Worm (Caenorhabditis elegans) whole organism, young adult: Measurements from ENCODE around the gene sec-5.

Experiments
- B0261.1 ChIP-seq: sonication (generic microtip); optimal IDR thresholded peaks from 2 replicates; lab custom pipeline; 2016; ENCODE audit warnings: mild to moderate bottlenecking, missing genetic modification characterization, moderate library complexity, missing compliant biosample characterization
- B0336.3 ChIP-seq: fragments of 200-800 bp; sonication (Bioruptor generic); IDR thresholded peaks from 2 replicates; pipeline ENCODE4 v1.3.6; 2022; ENCODE audit warnings: missing genetic modification characterization, missing compliant biosample characterization
- C17E4.6 ChIP-seq: fragments of 200-800 bp; sonication (Bioruptor generic); IDR thresholded peaks from 2 replicates; pipeline ENCODE4 v1.3.6; 2022; ENCODE audit warnings: missing genetic modification reagents, missing genetic modification characterization, missing compliant biosample characterization
- D2030.7 ChIP-seq: fragments of 200-800 bp; sonication (Bioruptor generic); IDR thresholded peaks from 2 replicates; pipeline ENCODE4 v1.3.6; 2022; ENCODE audit warnings: missing genetic modification reagents, missing genetic modification characterization, missing compliant biosample characterization
- F10E7.11 ChIP-seq: sonication (generic microtip); optimal IDR thresholded peaks from 2 replicates; lab custom pipeline; 2017; ENCODE audit warnings: mild to moderate bottlenecking, missing genetic modification characterization, moderate library complexity, missing compliant biosample characterization
- F22D6.2 ChIP-seq: sonication (generic microtip); optimal IDR thresholded peaks from 2 replicates; lab custom pipeline; 2016; ENCODE audit warnings: mild to moderate bottlenecking, missing genetic modification characterization, missing compliant biosample characterization
- F33H1.4 ChIP-seq: fragments of 200-800 bp; sonication (Bioruptor generic); IDR thresholded peaks from 2 replicates; pipeline ENCODE4 v1.3.6; 2022; ENCODE audit warnings: missing genetic modification reagents, missing genetic modification characterization, missing compliant biosample characterization
- F37B4.10 ChIP-seq: fragments of 200-800 bp; sonication (Bioruptor generic); IDR thresholded peaks from 2 replicates; pipeline ENCODE4 v1.3.6; 2022; ENCODE audit warnings: missing genetic modification characterization, missing compliant biosample characterization
- F39B2.1 ChIP-seq: fragments of 200-800 bp; sonication (Bioruptor generic); IDR thresholded peaks from 2 replicates; pipeline ENCODE4 v1.3.6; 2022; ENCODE audit warnings: missing genetic modification reagents, missing genetic modification characterization, missing compliant biosample characterization
- F49E8.2 ChIP-seq: sonication (generic microtip); optimal IDR thresholded peaks from 3 replicates; lab custom pipeline; 2017; ENCODE audit warnings: missing genetic modification characterization, mild to moderate bottlenecking, missing compliant biosample characterization, antibody characterized with exemption, moderate library complexity; ENCODE audit not compliant: insufficient read depth
- F57A8.1 ChIP-seq: fragments of 200-800 bp; sonication (Bioruptor generic); optimal IDR thresholded peaks from 2 replicates; lab custom pipeline; 2018; ENCODE audit warnings: mild to moderate bottlenecking, missing genetic modification characterization, moderate library complexity, missing compliant biosample characterization
- K11D2.4 ChIP-seq: fragments of 200-800 bp; sonication (Bioruptor generic); IDR thresholded peaks from 2 replicates; pipeline ENCODE4 v1.3.6; 2022; ENCODE audit warnings: missing genetic modification reagents, missing genetic modification characterization, missing compliant biosample characterization
- T07F8.4 ChIP-seq: sonication (generic microtip); optimal IDR thresholded peaks from 2 replicates; lab custom pipeline; 2016; ENCODE audit warnings: mild to moderate bottlenecking, missing genetic modification characterization, moderate library complexity, missing compliant biosample characterization
- akir-1 ChIP-seq: fragments of 200-800 bp; sonication (Bioruptor generic); optimal IDR thresholded peaks from 2 replicates; lab custom pipeline; 2018; ENCODE audit warnings: mild to moderate bottlenecking, missing genetic modification characterization, moderate library complexity, missing compliant biosample characterization
- aptf-3 ChIP-seq: fragments of 200-800 bp; sonication (Bioruptor generic); IDR thresholded peaks from 2 replicates; pipeline ENCODE4 v1.3.6; 2022; ENCODE audit warnings: missing genetic modification characterization, missing compliant biosample characterization
- cebp-1 ChIP-seq, 2 experiments: fragments of 200-800 bp in 1 of 2; sonication (Bioruptor generic) in 1 of 2; sonication (generic microtip) in 1 of 2; IDR thresholded peaks in 1 of 2; optimal IDR thresholded peaks in 1 of 2; 2 replicates each; pipeline versions ENCODE4 v1.3.6 to Lab custom; 2017 to 2022; ENCODE audit warnings: missing compliant biosample characterization in 2 of 2, missing genetic modification characterization in 2 of 2, mild to moderate bottlenecking in 1 of 2, missing genetic modification reagents in 1 of 2, moderate library complexity in 1 of 2
- ceh-58 ChIP-seq: fragments of 200-800 bp; sonication (Bioruptor generic); IDR thresholded peaks from 2 replicates; pipeline ENCODE4 v1.3.6; 2022; ENCODE audit warnings: missing genetic modification characterization, missing compliant biosample characterization
- die-1 ChIP-seq: sonication (generic microtip); optimal IDR thresholded peaks from 2 replicates; lab custom pipeline; 2016; ENCODE audit warnings: missing genotype, mild to moderate bottlenecking, missing genetic modification characterization, missing compliant biosample characterization
- ets-4 ChIP-seq: fragments of 200-800 bp; sonication (Bioruptor generic); optimal IDR thresholded peaks from 2 replicates; lab custom pipeline; 2018; ENCODE audit warnings: mild to moderate bottlenecking, missing genetic modification characterization, missing compliant biosample characterization
- hlh-12 ChIP-seq: sonication (generic microtip); optimal IDR thresholded peaks from 2 replicates; lab custom pipeline; 2016; ENCODE audit warnings: missing genetic modification characterization, missing compliant biosample characterization
- lag-1 ChIP-seq: fragments of 200-800 bp; sonication (Bioruptor generic); IDR thresholded peaks from 2 replicates; pipeline ENCODE4 v1.3.6; 2022; ENCODE audit warnings: missing genetic modification reagents, missing genetic modification characterization, missing compliant biosample characterization
- lin-26 ChIP-seq: fragments of 200-800 bp; sonication (Bioruptor generic); IDR thresholded peaks from 2 replicates; pipeline ENCODE4 v1.3.6; 2022; ENCODE audit warnings: missing genetic modification reagents, missing genetic modification characterization, missing compliant biosample characterization
- lin-35 ChIP-seq, 3 experiments: fragments of 150-350 bp in 2 of 3; sonication (generic microtip) in 1 of 3; optimal IDR thresholded peaks; 2 replicates each; lab custom pipeline; 2014 to 2018; ENCODE audit warnings: missing biosample characterization in 3 of 3, missing genetic modification characterization in 3 of 3, missing genetic modification reagents in 3 of 3
- lin-54 ChIP-seq: fragments of 200-800 bp; sonication (Bioruptor generic); optimal IDR thresholded peaks from 2 replicates; lab custom pipeline; 2018; ENCODE audit warnings: mild to moderate bottlenecking, missing genetic modification characterization, missing compliant biosample characterization
- lir-1 ChIP-seq: fragments of 200-800 bp; sonication (Bioruptor generic); conservative IDR thresholded peaks from 2 replicates; pipeline ENCODE4 v1.3.6; 2022; ENCODE audit warnings: missing genetic modification reagents, missing genetic modification characterization, missing compliant biosample characterization
- madf-3 ChIP-seq: fragments of 200-800 bp; sonication (Bioruptor generic); IDR thresholded peaks from 2 replicates; pipeline ENCODE4 v1.3.6; 2022; ENCODE audit warnings: missing genetic modification reagents, missing genetic modification characterization, missing compliant biosample characterization
- madf-8 ChIP-seq: fragments of 200-800 bp; sonication (Bioruptor generic); conservative IDR thresholded peaks from 2 replicates; pipeline ENCODE4 v1.3.6; 2022; ENCODE audit warnings: missing genetic modification reagents, missing genetic modification characterization, missing compliant biosample characterization
- mel-28 ChIP-seq: sonication (generic microtip); optimal IDR thresholded peaks from 2 replicates; lab custom pipeline; 2016; ENCODE audit warnings: borderline replicate concordance, mild to moderate bottlenecking, missing genetic modification characterization, missing compliant biosample characterization
- nhr-120 ChIP-seq: fragments of 200-800 bp; sonication (Bioruptor generic); IDR thresholded peaks from 2 replicates; pipeline ENCODE4 v1.3.6; 2022; ENCODE audit warnings: missing genetic modification characterization, missing compliant biosample characterization
- nhr-27 ChIP-seq: fragments of 200-800 bp; sonication (Bioruptor generic); optimal IDR thresholded peaks from 2 replicates; lab custom pipeline; 2018; ENCODE audit warnings: mild to moderate bottlenecking, missing genetic modification characterization, moderate library complexity, missing compliant biosample characterization
- rcor-1 ChIP-seq: fragments of 200-800 bp; sonication (Bioruptor generic); IDR thresholded peaks from 2 replicates; pipeline ENCODE4 v1.3.6; 2022; ENCODE audit warnings: missing genetic modification reagents, missing genetic modification characterization, missing compliant biosample characterization
- rpc-1 ChIP-seq, 2 experiments: fragments of 150-350 bp in 1 of 2; sonication (generic microtip) in 1 of 2; optimal IDR thresholded peaks; 2 replicates each; lab custom pipeline; 2014 to 2018; ENCODE audit warnings: missing biosample characterization in 1 of 2, missing genetic modification characterization in 1 of 2, missing genetic modification reagents in 1 of 2, missing genotype in 1 of 2
- snpc-1.3 ChIP-seq: sonication (generic microtip); optimal IDR thresholded peaks from 2 replicates; lab custom pipeline; 2017; ENCODE audit warnings: missing genetic modification characterization, mild to moderate bottlenecking, missing compliant biosample characterization, antibody characterized with exemption, moderate library complexity, missing genotype, missing genetic modification reagents; ENCODE audit not compliant: insufficient read depth
- sptf-2 ChIP-seq: fragments of 200-800 bp; sonication (Bioruptor generic); optimal IDR thresholded peaks from 2 replicates; lab custom pipeline; 2018; ENCODE audit warnings: mild to moderate bottlenecking, missing genetic modification characterization, missing compliant biosample characterization
- unc-62 ChIP-seq: fragments of 150-350 bp; optimal IDR thresholded peaks from 2 replicates; lab custom pipeline; 2014; ENCODE audit warnings: missing biosample characterization, missing genetic modification reagents, missing genetic modification characterization
- zim-3 ChIP-seq: sonication (generic microtip); optimal IDR thresholded peaks from 2 replicates; lab custom pipeline; 2017; ENCODE audit warnings: mild to moderate bottlenecking, missing genetic modification characterization, moderate library complexity, missing compliant biosample characterization
- ztf-22 ChIP-seq: fragments of 200-800 bp; sonication (Bioruptor generic); optimal IDR thresholded peaks from 2 replicates; lab custom pipeline; 2018; ENCODE audit warnings: mild to moderate bottlenecking, missing genetic modification characterization, moderate library complexity, missing compliant biosample characterization
- ztf-3 ChIP-seq: fragments of 200-800 bp; sonication (Bioruptor generic); optimal IDR thresholded peaks from 2 replicates; lab custom pipeline; 2018; ENCODE audit warnings: mild to moderate bottlenecking, missing genetic modification characterization, missing compliant biosample characterization

The sec-5 gene

DNA sequence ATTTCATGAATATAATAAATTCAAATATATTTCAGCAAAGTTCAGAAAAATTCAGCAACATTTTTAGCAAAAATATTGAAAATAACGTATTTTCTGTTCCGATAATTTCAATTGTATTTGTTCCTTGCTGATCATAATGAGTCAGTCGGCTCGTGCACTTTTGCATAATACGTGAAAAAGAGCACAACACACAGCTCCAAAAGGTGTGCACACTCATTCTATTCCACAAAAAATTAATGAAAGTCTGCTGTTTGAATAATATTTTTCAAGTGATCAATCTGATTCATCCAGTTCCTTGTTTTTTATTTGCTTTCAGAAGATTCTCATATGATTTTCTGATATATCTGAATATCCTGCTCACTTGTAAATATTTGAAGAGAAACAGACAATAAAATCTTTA is 22.6 kb downstream of the sec-5 start:
- no peak for TF ChIP-seq nhr-27 (tag; lab: Kevin White, UChicago)
- no peak for TF ChIP-seq lir-1
- TF ChIP-seq hlh-12 (tag; lab: Kevin White, UChicago): no peak
- TF ChIP-seq nhr-120 (GFP tag; lab: Robert Waterston, UW): no peak
- no peak for TF ChIP-seq lin-35 (GFP tag; optimal IDR thresholded peaks at IDR 0.05; lab: Kevin White, UChicago)

DNA sequence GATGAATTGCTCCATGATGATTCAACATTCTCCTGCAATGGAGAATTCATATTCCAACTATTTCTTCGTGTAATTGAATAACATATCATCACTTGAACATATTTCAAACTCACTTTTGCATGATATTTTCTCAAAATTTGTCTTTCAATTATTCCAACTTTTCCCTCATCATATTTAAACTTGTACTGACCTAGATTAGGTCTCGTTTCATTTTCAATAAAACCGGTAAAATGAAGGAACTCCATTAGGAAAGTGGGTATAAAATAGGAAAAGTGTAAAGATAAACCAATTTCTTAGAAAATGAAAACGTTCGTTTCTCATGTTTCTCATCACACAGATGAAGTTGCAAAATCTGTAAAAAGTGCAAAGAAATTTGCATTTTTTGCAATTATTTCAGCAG is 24.7 kb downstream of the sec-5 start, which contains the start of gene col-78:
TSS of gene col-78 (plus strand) at position 301 of the 400 bp plus-strand sequence.
- TF ChIP-seq F10E7.11 (tag; lab: Kevin White, UChicago): no peak
- TF ChIP-seq madf-8 (GFP tag; lab: Robert Waterston, UW): no peak
- TF ChIP-seq F57A8.1: no peak
- no peak for TF ChIP-seq rcor-1 (GFP tag; lab: Robert Waterston, UW)
- TF ChIP-seq aptf-3 (GFP tag; lab: Robert Waterston, UW): no peak
- TF ChIP-seq, all 124 proteins: peak for 0

ce11 chrII:9148079-9148478 is 28.9 kb downstream of the sec-5 start:
- TF ChIP-seq madf-3 (no peak), lin-26 (GFP tag; lab: Robert Waterston, UW) (no peak), akir-1 (GFP tag; lab: Kevin White, UChicago) (no peak), B0261.1 (no peak), F37B4.10 (GFP tag; lab: Robert Waterston, UW) (no peak), K11D2.4 (no peak)

- TF ChIP-seq snpc-1.3 (tag; lab: Kevin White, UChicago): no peak
- no peak for TF ChIP-seq lag-1 (GFP tag; lab: Robert Waterston, UW)
- TF ChIP-seq mel-28 (tag; lab: Kevin White, UChicago): no peak
- no peak for TF ChIP-seq die-1 (tag; lab: Kevin White, UChicago)
- no peak for TF ChIP-seq C17E4.6 (GFP tag; lab: Robert Waterston, UW)
- no peak for TF ChIP-seq unc-62
- TF ChIP-seq B0336.3 (GFP tag; lab: Robert Waterston, UW): no peak
- no peak for TF ChIP-seq zim-3 (tag; lab: Kevin White, UChicago)
- TF ChIP-seq rcor-1 (GFP tag; lab: Robert Waterston, UW): no peak
- TF ChIP-seq F39B2.1 (GFP tag; lab: Robert Waterston, UW): no peak
- no peak for TF ChIP-seq ets-4 (GFP tag; lab: Kevin White, UChicago)
- TF ChIP-seq T07F8.4 (tag; lab: Kevin White, UChicago): no peak
- TF ChIP-seq cebp-1 (GFP tag; IDR thresholded peaks at IDR 0.05; lab: Robert Waterston, UW): no peak
- TF ChIP-seq cebp-1 (tag; optimal IDR thresholded peaks at IDR 0.05; lab: Kevin White, UChicago): no peak
- TF ChIP-seq D2030.7 (GFP tag; lab: Robert Waterston, UW): no peak
- no peak for TF ChIP-seq ztf-22 (GFP tag; lab: Kevin White, UChicago)
- no peak for TF ChIP-seq F22D6.2 (tag; lab: Kevin White, UChicago)
Observed at ce11 chrII:9145961-9146360, 31.0 kb downstream of the sec-5 start, which contains the start of gene W07A12.4. W07A12.4 (plus strand) TSS chrII:9146261.

ce11 chrII:9144366-9144765 is 32.6 kb downstream of the sec-5 start:
- no peak for TF ChIP-seq F33H1.4
- TF ChIP-seq rpc-1 (optimal IDR thresholded peaks at IDR 0.05; lab: Kevin White, UChicago): no peak
- no peak for TF ChIP-seq rpc-1 (tag; optimal IDR thresholded peaks at IDR 0.05; lab: Kevin White, UChicago)
- no peak for TF ChIP-seq lin-54 (GFP tag; lab: Kevin White, UChicago)
- TF ChIP-seq F49E8.2 (tag; lab: Kevin White, UChicago): no peak
- no peak for TF ChIP-seq F22D6.2 (tag; lab: Kevin White, UChicago)
- no peak for TF ChIP-seq ztf-3
- TF ChIP-seq sptf-2 (GFP tag; lab: Kevin White, UChicago): no peak
- TF ChIP-seq F39B2.1 (GFP tag; lab: Robert Waterston, UW): no peak
- no peak for TF ChIP-seq ceh-58 (GFP tag; lab: Robert Waterston, UW)
